Fruit fly (Drosophila melanogaster) whole organism, embryonic: ENCODE measurements around the gene mRpL27.

Experiments used
- Aef1 ChIP-seq: fragments of 200-800 bp; sonication (Bioruptor generic); IDR thresholded peaks from 3 replicates; pipeline ENCODE4 v1.3.6; 2022; ENCODE audit warnings: missing biosample characterization, missing genetic modification characterization
- Asciz ChIP-seq: fragments of 200-800 bp; sonication (Bioruptor generic); optimal IDR thresholded peaks from 2 replicates; lab custom pipeline; 2017; ENCODE audit warnings: missing biosample characterization, mild to moderate bottlenecking, missing genetic modification characterization, missing genetic modification reagents
- CG11456 ChIP-seq: fragments of 200-800 bp; sonication (Bioruptor generic); IDR thresholded peaks from 3 replicates; pipeline ENCODE4 v1.3.6; 2022; ENCODE audit warnings: missing biosample characterization, missing genetic modification characterization
- CG12236 ChIP-seq: fragments of 200-800 bp; sonication (Bioruptor generic); optimal IDR thresholded peaks from 2 replicates; lab custom pipeline; 2016; ENCODE audit warnings: missing biosample characterization, missing genetic modification characterization
- CG12659 ChIP-seq: fragments of 200-800 bp; sonication (Bioruptor generic); optimal IDR thresholded peaks from 3 replicates; lab custom pipeline; 2017; ENCODE audit warnings: mild to moderate bottlenecking, missing biosample characterization, missing genetic modification reagents, missing genetic modification characterization
- CG13123 ChIP-seq: fragments of 200-800 bp; sonication (Bioruptor generic); optimal IDR thresholded peaks from 2 replicates; lab custom pipeline; 2016; ENCODE audit warnings: missing biosample characterization, missing genetic modification characterization
- CG13775 ChIP-seq: fragments of 200-800 bp; sonication (Bioruptor generic); optimal IDR thresholded peaks from 3 replicates; lab custom pipeline; 2017; ENCODE audit warnings: missing biosample characterization, mild to moderate bottlenecking, missing genetic modification characterization
- CG17359 ChIP-seq: fragments of 200-800 bp; sonication (Bioruptor generic); optimal IDR thresholded peaks from 3 replicates; lab custom pipeline; 2018; ENCODE audit warnings: missing biosample characterization, mild to moderate bottlenecking, missing genetic modification characterization, moderate library complexity
- CG2129 ChIP-seq: fragments of 200-800 bp; sonication (Bioruptor generic); IDR thresholded peaks from 2 replicates; pipeline ENCODE4 v1.3.6; 2022; ENCODE audit warnings: missing biosample characterization, missing genetic modification characterization; ENCODE audit not compliant: partially characterized antibody
- CG31441 ChIP-seq: fragments of 200-800 bp; sonication (Bioruptor generic); IDR thresholded peaks from 2 replicates; pipeline ENCODE4 v1.3.6; 2022; ENCODE audit warnings: missing biosample characterization, missing genetic modification characterization
- CG3163 ChIP-seq: fragments of 200-800 bp; sonication (Bioruptor generic); optimal IDR thresholded peaks from 3 replicates; lab custom pipeline; 2016; ENCODE audit warnings: missing biosample characterization, missing genetic modification characterization
- CG33557 ChIP-seq: fragments of 200-800 bp; sonication (Bioruptor generic); optimal IDR thresholded peaks from 2 replicates; lab custom pipeline; 2019; ENCODE audit warnings: missing biosample characterization, mild to moderate bottlenecking, missing genetic modification characterization, moderate library complexity
- CG34376 ChIP-seq: fragments of 200-800 bp; sonication (Bioruptor generic); optimal IDR thresholded peaks from 2 replicates; lab custom pipeline; 2018; ENCODE audit warnings: missing biosample characterization, mild to moderate bottlenecking, missing genetic modification characterization
- CG4617 ChIP-seq: fragments of 200-800 bp; sonication (Bioruptor generic); optimal IDR thresholded peaks from 3 replicates; lab custom pipeline; 2016; ENCODE audit warnings: missing biosample characterization, missing genetic modification characterization, borderline replicate concordance
- CG4707 ChIP-seq: fragments of 200-800 bp; sonication (Bioruptor generic); optimal IDR thresholded peaks from 2 replicates; lab custom pipeline; 2018; ENCODE audit warnings: missing biosample characterization, mild to moderate bottlenecking, missing genetic modification characterization, moderate library complexity
- CG4854 ChIP-seq: fragments of 200-800 bp; sonication (Bioruptor generic); optimal IDR thresholded peaks from 2 replicates; lab custom pipeline; 2016; ENCODE audit warnings: missing biosample characterization, missing genetic modification characterization, inconsistent platforms
- CG6765 ChIP-seq: fragments of 200-800 bp; sonication (Bioruptor generic); optimal IDR thresholded peaks from 3 replicates; lab custom pipeline; 2017; ENCODE audit warnings: missing biosample characterization, mild to moderate bottlenecking, missing genetic modification characterization
- CG7372 ChIP-seq: fragments of 200-800 bp; sonication (Bioruptor generic); IDR thresholded peaks from 2 replicates; pipeline ENCODE4 v1.3.6; 2022; ENCODE audit warnings: missing biosample characterization, missing genetic modification characterization
- CG9797 ChIP-seq: fragments of 200-800 bp; sonication (Bioruptor generic); optimal IDR thresholded peaks from 3 replicates; lab custom pipeline; 2018; ENCODE audit warnings: missing biosample characterization, mild to moderate bottlenecking, missing genetic modification characterization
- CG9817 ChIP-seq: fragments of 200-800 bp; sonication (Bioruptor generic); optimal IDR thresholded peaks from 2 replicates; lab custom pipeline; 2018; ENCODE audit warnings: missing biosample characterization, mild to moderate bottlenecking, missing genetic modification characterization, moderate library complexity
- CG9876 ChIP-seq: fragments of 200-800 bp; sonication (Bioruptor generic); optimal IDR thresholded peaks from 2 replicates; lab custom pipeline; 2016; ENCODE audit warnings: missing biosample characterization, missing genetic modification characterization
- CTCF ChIP-seq: fragments of 200-800 bp; sonication (Bioruptor generic); optimal IDR thresholded peaks from 2 replicates; lab custom pipeline; 2017; ENCODE audit warnings: missing biosample characterization, mild to moderate bottlenecking, missing genetic modification characterization, moderate library complexity
- Dfd ChIP-seq, 2 experiments: fragments of >200 bp; optimal IDR thresholded peaks; 2 replicates each; lab custom pipeline; 2017; ENCODE audit warnings: missing biosample characterization in 2 of 2, missing genetic modification characterization in 2 of 2
- Doc2 ChIP-seq: fragments of 200-800 bp; sonication (Bioruptor generic); IDR thresholded peaks from 2 replicates; pipeline ENCODE4 v1.3.6; 2022; ENCODE audit warnings: missing biosample characterization, missing genetic modification characterization
- Doc3 ChIP-seq: fragments of 200-800 bp; sonication (Bioruptor generic); IDR thresholded peaks from 3 replicates; pipeline ENCODE4 v1.3.6; 2022; ENCODE audit warnings: missing biosample characterization, missing genetic modification characterization; ENCODE audit not compliant: partially characterized antibody
- Drgx ChIP-seq: fragments of 200-800 bp; sonication (Bioruptor generic); IDR thresholded peaks from 2 replicates; pipeline ENCODE4 v1.3.6; 2022; ENCODE audit warnings: missing biosample characterization, missing genetic modification characterization
- ERR ChIP-seq: fragments of 200-800 bp; sonication (Bioruptor generic); optimal IDR thresholded peaks from 2 replicates; lab custom pipeline; 2016; ENCODE audit warnings: missing biosample characterization, missing genetic modification characterization
- Hr39 ChIP-seq: fragments of >200 bp; optimal IDR thresholded peaks from 2 replicates; lab custom pipeline; 2017
- Jarid2 ChIP-seq: fragments of 200-800 bp; sonication (Bioruptor generic); optimal IDR thresholded peaks from 3 replicates; lab custom pipeline; 2017; ENCODE audit warnings: mild to moderate bottlenecking, missing biosample characterization, missing genetic modification reagents, missing genetic modification characterization
- Mes4 ChIP-seq: fragments of 200-800 bp; sonication (Bioruptor generic); optimal IDR thresholded peaks from 2 replicates; lab custom pipeline; 2016; ENCODE audit warnings: missing biosample characterization, missing genetic modification characterization
- TFAM ChIP-seq: fragments of 200-800 bp; sonication (Bioruptor generic); optimal IDR thresholded peaks from 2 replicates; lab custom pipeline; 2017; ENCODE audit warnings: missing biosample characterization, missing genetic modification characterization, inconsistent platforms
- Tbp ChIP-seq: fragments of >200 bp; optimal IDR thresholded peaks from 2 replicates; lab custom pipeline; 2018; ENCODE audit warnings: missing biosample characterization, missing genetic modification characterization
- ase ChIP-seq: fragments of 200-800 bp; sonication (Bioruptor generic); IDR thresholded peaks from 3 replicates; pipeline ENCODE4 v1.3.6; 2022; ENCODE audit warnings: missing biosample characterization, missing genetic modification characterization
- bowl ChIP-seq: fragments of 200-800 bp; sonication (Bioruptor generic); IDR thresholded peaks from 2 replicates; pipeline ENCODE4 v1.3.6; 2022; ENCODE audit warnings: missing biosample characterization, missing genetic modification characterization
- caup ChIP-seq: fragments of 200-800 bp; sonication (Bioruptor generic); optimal IDR thresholded peaks from 3 replicates; lab custom pipeline; 2017; ENCODE audit warnings: missing biosample characterization, mild to moderate bottlenecking, missing genetic modification characterization, moderate library complexity; ENCODE audit not compliant: severe bottlenecking
- crol ChIP-seq: fragments of 200-800 bp; sonication (Bioruptor generic); IDR thresholded peaks from 2 replicates; pipeline ENCODE4 v1.3.6; 2022; ENCODE audit warnings: missing biosample characterization, missing genetic modification characterization
- disco-r ChIP-seq: fragments of 200-800 bp; sonication (Bioruptor generic); optimal IDR thresholded peaks from 2 replicates; lab custom pipeline; 2016; ENCODE audit warnings: missing biosample characterization, missing genetic modification characterization
- ewg ChIP-seq: fragments of 200-800 bp; sonication (Bioruptor generic); optimal IDR thresholded peaks from 3 replicates; lab custom pipeline; 2017; ENCODE audit warnings: mild to moderate bottlenecking, missing biosample characterization, missing genetic modification reagents, missing genetic modification characterization
- fu2 ChIP-seq: fragments of 200-800 bp; sonication (Bioruptor generic); optimal IDR thresholded peaks from 2 replicates; lab custom pipeline; 2016; ENCODE audit warnings: missing biosample characterization, missing genetic modification characterization
- gfzf ChIP-seq: fragments of 200-800 bp; sonication (Bioruptor generic); optimal IDR thresholded peaks from 2 replicates; lab custom pipeline; 2016; ENCODE audit warnings: missing biosample characterization, mild to moderate bottlenecking, missing genetic modification characterization, moderate library complexity
- jumu ChIP-seq: fragments of 200-800 bp; sonication (Bioruptor generic); optimal IDR thresholded peaks from 3 replicates; lab custom pipeline; 2016; ENCODE audit warnings: missing biosample characterization, missing genetic modification characterization
- otp ChIP-seq: fragments of 200-800 bp; sonication (Bioruptor generic); IDR thresholded peaks from 3 replicates; pipeline ENCODE4, ENCODE4 v1.3.6; 2022; ENCODE audit warnings: missing biosample characterization, missing genetic modification characterization
- pb ChIP-seq: fragments of 200-800 bp; sonication (Bioruptor generic); optimal IDR thresholded peaks from 3 replicates; lab custom pipeline; 2016; ENCODE audit warnings: missing biosample characterization, missing genetic modification characterization
- psq ChIP-seq: fragments of 200-800 bp; sonication (Bioruptor generic); optimal IDR thresholded peaks from 2 replicates; lab custom pipeline; 2017; ENCODE audit warnings: missing biosample characterization, missing genetic modification characterization
- ro ChIP-seq: fragments of 200-800 bp; sonication (Bioruptor generic); IDR thresholded peaks from 2 replicates; pipeline ENCODE4 v1.3.6; 2022; ENCODE audit warnings: missing biosample characterization, missing genetic modification characterization
- sisA ChIP-seq: fragments of 200-800 bp; sonication (Bioruptor generic); IDR thresholded peaks from 2 replicates; pipeline ENCODE4 v1.3.6; 2022; ENCODE audit warnings: missing biosample characterization, missing genetic modification characterization
- slbo ChIP-seq: fragments of 200-800 bp; sonication (Bioruptor generic); IDR thresholded peaks from 2 replicates; pipeline ENCODE4 v1.3.6; 2022; ENCODE audit warnings: missing biosample characterization, missing genetic modification characterization
- so ChIP-seq: fragments of 200-800 bp; sonication (Bioruptor generic); IDR thresholded peaks from 3 replicates; pipeline ENCODE4 v1.3.6; 2022; ENCODE audit warnings: missing biosample characterization, missing genetic modification characterization
- sob ChIP-seq: fragments of 200-800 bp; sonication (Bioruptor generic); IDR thresholded peaks from 2 replicates; pipeline ENCODE4 v1.3.6; 2022; ENCODE audit warnings: missing biosample characterization, missing genetic modification characterization
- sqz ChIP-seq: fragments of 200-800 bp; sonication (Bioruptor generic); optimal IDR thresholded peaks from 3 replicates; lab custom pipeline; 2018; ENCODE audit warnings: missing biosample characterization, mild to moderate bottlenecking, missing genetic modification characterization
- tin ChIP-seq: fragments of 200-800 bp; sonication (Bioruptor generic); optimal IDR thresholded peaks from 3 replicates; lab custom pipeline; 2016; ENCODE audit warnings: missing biosample characterization, missing genetic modification characterization
- tll ChIP-seq, 2 experiments: fragments of 200-800 bp in 1 of 2; fragments of >200 bp in 1 of 2; sonication (Bioruptor generic) in 1 of 2; optimal IDR thresholded peaks; 2 replicates each; lab custom pipeline; 2017 to 2019; ENCODE audit warnings: missing biosample characterization in 2 of 2, missing genetic modification characterization in 2 of 2, mild to moderate bottlenecking in 1 of 2, moderate library complexity in 1 of 2

mRpL27 gene

DNA sequence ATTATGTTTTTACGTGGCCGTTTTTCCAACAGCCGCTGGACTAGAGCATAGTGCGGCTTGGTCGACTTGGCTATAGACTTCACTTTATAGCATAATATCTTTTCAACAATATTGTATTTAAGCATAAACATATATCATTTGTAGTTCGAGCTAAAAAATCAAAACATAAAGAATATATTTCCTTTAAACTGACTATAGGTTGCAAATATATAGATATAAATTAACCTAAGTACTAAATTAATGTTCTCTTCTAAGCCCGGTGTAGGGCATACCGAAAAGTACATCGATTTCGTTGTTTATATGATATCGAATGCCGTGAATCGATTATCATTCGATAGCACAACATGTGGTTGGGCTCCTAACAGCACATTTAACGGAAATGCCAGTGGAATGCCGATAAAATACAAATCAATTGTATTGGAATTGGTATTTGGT lies 10.8 kb downstream of the mRpL27 start, which contains the start of gene MFS18 (continued):
- TF ChIP-seq sob (GFP tag; lab: Robert Waterston, UW) (peak; percentile 98), CG7372 (peak; percentile 97), ase (GFP tag; lab: Robert Waterston, UW) (peak; percentile 99), crol (GFP tag; lab: Robert Waterston, UW) (peak; percentile 82), slbo (peak; percentile 99), sisA (GFP tag; lab: Robert Waterston, UW) (peak; percentile 99), CG6765 (GFP tag; lab: Kevin White, UChicago) (peak; percentile 97), ewg (GFP tag; lab: Kevin White, UChicago) (peak; percentile 88), Asciz (GFP tag; lab: Kevin White, UChicago) (peak; percentile 99), CG34376 (GFP tag; lab: Kevin White, UChicago) (peak; percentile 96), CG4854 (GFP tag; lab: Kevin White, UChicago) (peak; percentile 89), ro (GFP tag; lab: Robert Waterston, UW) (peak; percentile 98), caup (GFP tag; lab: Kevin White, UChicago) (peak; percentile 97), CG13123 (peak; percentile 93), disco-r (GFP tag; lab: Kevin White, UChicago) (peak; percentile 65), CG11456 (GFP tag; lab: Robert Waterston, UW) (peak; percentile 98), so (GFP tag; lab: Robert Waterston, UW) (peak; percentile 99), CG3163 (GFP tag; lab: Kevin White, UChicago) (peak; percentile 16), CG9797 (GFP tag; lab: Kevin White, UChicago) (peak; percentile 64), Doc2 (GFP tag; lab: Robert Waterston, UW) (peak; percentile 94), bowl (GFP tag; lab: Robert Waterston, UW) (peak; percentile 96), Mes4 (peak; percentile 76), CG9817 (tag; lab: Kevin White, UChicago) (peak; percentile 87), CG12659 (GFP tag; lab: Kevin White, UChicago) (peak; percentile 97), CG4617 (GFP tag; lab: Kevin White, UChicago) (peak; percentile 97), tll (GFP tag; optimal IDR thresholded peaks at IDR 0.05; lab: Kevin White, UChicago) (peak in 1 of 2 experiments; percentile 39), otp (GFP tag; lab: Robert Waterston, UW) (peak; percentile 99), tin (GFP tag; lab: Kevin White, UChicago) (peak; percentile 99), Aef1 (GFP tag; lab: Robert Waterston, UW) (peak; percentile 98), gfzf (GFP tag; lab: Kevin White, UChicago) (peak; percentile 30), CG12236 (GFP tag; lab: Kevin White, UChicago) (peak; percentile 31), ERR (GFP tag; lab: Kevin White, UChicago) (peak; percentile 57), jumu (GFP tag; lab: Kevin White, UChicago) (peak; percentile 74), pb (GFP tag; lab: Kevin White, UChicago) (peak; percentile 88), CG31441 (GFP tag; lab: Robert Waterston, UW) (peak; percentile 99), Tbp (GFP tag; lab: Kevin White, UChicago) (no peak), CG2129 (no peak; the same call in 1 of the 2 replicates), fu2 (peak; percentile 80), CTCF (peak; percentile 72), CG4707 (GFP tag; lab: Kevin White, UChicago) (peak; percentile 73), Drgx (GFP tag; lab: Robert Waterston, UW) (peak; percentile 99), Hr39 (lab: Kevin White, UChicago) (no peak), Jarid2 (GFP tag; lab: Kevin White, UChicago) (peak; percentile 91), sqz (GFP tag; lab: Kevin White, UChicago) (no peak), CG33557 (GFP tag; lab: Kevin White, UChicago) (peak; percentile 87), psq (GFP tag; lab: Kevin White, UChicago) (peak; percentile 91), TFAM (peak; percentile 94), CG9876 (peak; percentile 60), CG13775 (GFP tag; lab: Kevin White, UChicago) (peak; percentile 98), Doc3 (GFP tag; lab: Robert Waterston, UW) (peak; percentile 62), Dfd (GFP tag; optimal IDR thresholded peaks at IDR 0.05; lab: Kevin White, UChicago) (no peak), CG17359 (tag; lab: Kevin White, UChicago) (peak; percentile 100)
